Worm (Caenorhabditis elegans): ENCODE data around the gene Y97E10B.1.

Gene Y97E10B.1

ce11 chrV:7995878-7996277 lies 52.2 kb downstream of the Y97E10B.1 start, which contains the start of gene Y97E10AR.2:
Gene Y97E10AR.2 (plus strand): TSS chrV:7996178.
- no peak for TF ChIP-seq F10E7.11 (tag; optimal IDR thresholded peaks at IDR 0.05)
- no peak for TF ChIP-seq attf-6 (GFP tag; IDR thresholded peaks at IDR 0.05)
- no peak for TF ChIP-seq him-1 (tag; optimal IDR thresholded peaks at IDR 0.05)
- TF ChIP-seq mes-4 (tag; optimal IDR thresholded peaks at IDR 0.05) = no peak
- no peak for TF ChIP-seq Y56A3A.18 (GFP tag; IDR thresholded peaks at IDR 0.05)
- TF ChIP-seq Y53G8AR.9 (GFP tag; conservative IDR thresholded peaks at IDR 0.05) = no peak
- TF ChIP-seq fkh-3 (tag; optimal IDR thresholded peaks at IDR 0.05) = no peak
- no peak for TF ChIP-seq chd-7 (tag; optimal IDR thresholded peaks at IDR 0.05)
- no peak for TF ChIP-seq atf-7 (tag; optimal IDR thresholded peaks at IDR 0.05)
- TF ChIP-seq xnd-1 (tag; optimal IDR thresholded peaks at IDR 0.05) = no peak
- TF ChIP-seq sptf-2 (GFP tag; optimal IDR thresholded peaks at IDR 0.05) = no peak
- TF ChIP-seq T26A5.8 (tag; optimal IDR thresholded peaks at IDR 0.05) = no peak
- no peak for TF ChIP-seq Y79H2A.3 (GFP tag; conservative IDR thresholded peaks at IDR 0.05)
- TF ChIP-seq ceh-58 (GFP tag; IDR thresholded peaks at IDR 0.05) = no peak
- TF ChIP-seq F49E8.2 (tag; optimal IDR thresholded peaks at IDR 0.05; ENCODE audit: insufficient read depth) = no peak
- TF ChIP-seq ztf-18 (tag; optimal IDR thresholded peaks at IDR 0.05) = no peak
- TF ChIP-seq mxl-1 (tag; optimal IDR thresholded peaks at IDR 0.05) = no peak

All from whole organism, young adult.